Fruit fly (Drosophila melanogaster) whole organism, embryonic: ENCODE measurements around the gene IntS9.

Experiments used
- Bgb ChIP-seq: fragments of 200-800 bp; sonication (Bioruptor generic); IDR thresholded peaks from 2 replicates; pipeline ENCODE4 v1.3.6; 2022; ENCODE audit warnings: missing biosample characterization, missing genetic modification characterization; ENCODE audit not compliant: partially characterized antibody
- C15 ChIP-seq: fragments of 200-800 bp; sonication (Bioruptor generic); IDR thresholded peaks from 3 replicates; pipeline ENCODE4 v1.3.6; 2022; ENCODE audit warnings: missing biosample characterization, missing genetic modification characterization
- CG10959 ChIP-seq: fragments of 200-800 bp; sonication (Bioruptor generic); IDR thresholded peaks from 2 replicates; pipeline ENCODE4 v1.3.6; 2022; ENCODE audit warnings: missing biosample characterization, missing genetic modification characterization
- CG11696 ChIP-seq: fragments of 200-800 bp; sonication (Bioruptor generic); IDR thresholded peaks from 2 replicates; pipeline ENCODE4 v1.3.6; 2022; ENCODE audit warnings: missing biosample characterization, missing genetic modification characterization
- CG12236 ChIP-seq: fragments of 200-800 bp; sonication (Bioruptor generic); optimal IDR thresholded peaks from 2 replicates; lab custom pipeline; 2016; ENCODE audit warnings: missing biosample characterization, missing genetic modification characterization
- CG17186 ChIP-seq: fragments of 200-800 bp; sonication (Bioruptor generic); optimal IDR thresholded peaks from 3 replicates; lab custom pipeline; 2017; ENCODE audit warnings: missing biosample characterization, missing genetic modification reagents, missing genetic modification characterization
- CG2129 ChIP-seq: fragments of 200-800 bp; sonication (Bioruptor generic); IDR thresholded peaks from 2 replicates; pipeline ENCODE4 v1.3.6; 2022; ENCODE audit warnings: missing biosample characterization, missing genetic modification characterization; ENCODE audit not compliant: partially characterized antibody
- CG2875 ChIP-seq: fragments of 200-800 bp; sonication (Bioruptor generic); optimal IDR thresholded peaks from 2 replicates; lab custom pipeline; 2017; ENCODE audit warnings: missing biosample characterization, mild to moderate bottlenecking, missing genetic modification characterization, missing genetic modification reagents
- CG3065 ChIP-seq: fragments of 200-800 bp; sonication (Bioruptor generic); optimal IDR thresholded peaks from 2 replicates; lab custom pipeline; 2016; ENCODE audit warnings: missing biosample characterization, missing genetic modification characterization
- CG31224 ChIP-seq: fragments of 200-800 bp; sonication (Bioruptor generic); IDR thresholded peaks from 2 replicates; pipeline ENCODE4 v1.3.6; 2022; ENCODE audit warnings: missing biosample characterization, missing genetic modification characterization
- CG32772 ChIP-seq: fragments of 200-800 bp; sonication (Bioruptor generic); IDR thresholded peaks from 2 replicates; pipeline ENCODE4 v1.3.6; 2022; ENCODE audit warnings: missing biosample characterization, missing genetic modification characterization
- CG34224 ChIP-seq: fragments of 200-800 bp; sonication (Bioruptor generic); IDR thresholded peaks from 3 replicates; pipeline ENCODE4 v1.3.6; 2022; ENCODE audit warnings: missing biosample characterization, missing genetic modification characterization; ENCODE audit not compliant: partially characterized antibody
- CG6254 ChIP-seq: fragments of 200-800 bp; sonication (Bioruptor generic); optimal IDR thresholded peaks from 3 replicates; lab custom pipeline; 2017; ENCODE audit warnings: mild to moderate bottlenecking, missing biosample characterization, missing genetic modification reagents, missing genetic modification characterization
- CG6765 ChIP-seq: fragments of 200-800 bp; sonication (Bioruptor generic); optimal IDR thresholded peaks from 3 replicates; lab custom pipeline; 2017; ENCODE audit warnings: missing biosample characterization, mild to moderate bottlenecking, missing genetic modification characterization
- CG6791 ChIP-seq: fragments of 200-800 bp; sonication (Bioruptor generic); IDR thresholded peaks from 3 replicates; pipeline ENCODE4 v1.3.6; 2022; ENCODE audit warnings: missing biosample characterization, missing genetic modification characterization; ENCODE audit not compliant: partially characterized antibody
- CG7357 ChIP-seq: fragments of 200-800 bp; sonication (Bioruptor generic); IDR thresholded peaks from 3 replicates; pipeline ENCODE4 v1.3.6; 2022; ENCODE audit warnings: missing biosample characterization, missing genetic modification characterization
- CG8089 ChIP-seq: fragments of 200-800 bp; sonication (Bioruptor generic); optimal IDR thresholded peaks from 3 replicates; lab custom pipeline; 2016; ENCODE audit warnings: missing biosample characterization, missing genetic modification characterization
- CG8281 ChIP-seq: fragments of 200-800 bp; sonication (Bioruptor generic); optimal IDR thresholded peaks from 2 replicates; lab custom pipeline; 2018; ENCODE audit warnings: missing biosample characterization, mild to moderate bottlenecking, missing genetic modification characterization, moderate library complexity
- CG8290 ChIP-seq, 3 experiments: fragments of 200-800 bp; sonication (Bioruptor generic); optimal IDR thresholded peaks; 2 replicates each; lab custom pipeline; 2016 to 2019; ENCODE audit warnings: missing biosample characterization in 3 of 3, missing genetic modification characterization in 3 of 3, mild to moderate bottlenecking in 2 of 3, moderate library complexity in 1 of 3
- CG8944 ChIP-seq: fragments of 200-800 bp; sonication (Bioruptor generic); optimal IDR thresholded peaks from 3 replicates; lab custom pipeline; 2016; ENCODE audit warnings: missing biosample characterization, missing genetic modification characterization
- Camta ChIP-seq: fragments of 200-800 bp; sonication (Bioruptor generic); optimal IDR thresholded peaks from 2 replicates; lab custom pipeline; 2016; ENCODE audit warnings: missing biosample characterization, missing genetic modification characterization
- Eip74EF ChIP-seq, 2 experiments: fragments of 200-800 bp in 1 of 2; fragments of >200 bp in 1 of 2; sonication (Bioruptor generic) in 1 of 2; optimal IDR thresholded peaks; 2 replicates each; lab custom pipeline; 2017 to 2019; ENCODE audit warnings: missing biosample characterization in 2 of 2, missing genetic modification characterization in 2 of 2, mild to moderate bottlenecking in 1 of 2, moderate library complexity in 1 of 2
- Ets65A ChIP-seq: fragments of 200-800 bp; sonication (Bioruptor generic); peaks from one replicate; lab custom pipeline; 2016; ENCODE audit warnings: missing biosample characterization, missing genetic modification characterization
- Gug ChIP-seq: fragments of 200-800 bp; sonication (Bioruptor generic); IDR thresholded peaks from 4 replicates; pipeline ENCODE4 v1.3.6; 2022; ENCODE audit warnings: missing biosample characterization, missing genetic modification characterization
- HLH4C ChIP-seq: fragments of 200-800 bp; sonication (Bioruptor generic); IDR thresholded peaks from 3 replicates; pipeline ENCODE4 v1.3.6; 2022; ENCODE audit warnings: missing biosample characterization, missing genetic modification characterization; ENCODE audit not compliant: partially characterized antibody
- HLH54F ChIP-seq: fragments of 200-800 bp; sonication (Bioruptor generic); optimal IDR thresholded peaks from 3 replicates; lab custom pipeline; 2016; ENCODE audit warnings: missing biosample characterization, missing genetic modification characterization
- Hsf ChIP-seq: fragments of 200-800 bp; sonication (Bioruptor generic); optimal IDR thresholded peaks from 3 replicates; lab custom pipeline; 2016; ENCODE audit warnings: missing biosample characterization, missing genetic modification characterization
- Max ChIP-seq: fragments of 200-800 bp; sonication (Bioruptor generic); optimal IDR thresholded peaks from 2 replicates; lab custom pipeline; 2016; ENCODE audit warnings: missing biosample characterization, mild to moderate bottlenecking, missing genetic modification characterization
- Mrtf ChIP-seq: fragments of 200-800 bp; sonication (Bioruptor generic); IDR thresholded peaks from 3 replicates; pipeline ENCODE4 v1.3.6; 2022; ENCODE audit warnings: missing biosample characterization, missing genetic modification characterization
- NC2β ChIP-seq: fragments of 200-800 bp; sonication (Bioruptor generic); optimal IDR thresholded peaks from 2 replicates; lab custom pipeline; 2016; ENCODE audit warnings: missing biosample characterization, missing genetic modification characterization
- NFAT ChIP-seq: fragments of 200-800 bp; sonication (Bioruptor generic); IDR thresholded peaks from 2 replicates; pipeline ENCODE4 v1.3.6; 2022; ENCODE audit warnings: missing biosample characterization, missing genetic modification characterization
- Optix ChIP-seq: fragments of 200-800 bp; sonication (Bioruptor generic); IDR thresholded peaks from 3 replicates; pipeline ENCODE4 v1.3.6; 2022; ENCODE audit warnings: missing biosample characterization, missing genetic modification characterization
- Spps ChIP-seq: fragments of 200-800 bp; sonication (Bioruptor generic); optimal IDR thresholded peaks from 2 replicates; lab custom pipeline; 2018; ENCODE audit warnings: missing biosample characterization, mild to moderate bottlenecking, missing genetic modification characterization
- Sry-β ChIP-seq: fragments of 200-800 bp; sonication (Bioruptor generic); optimal IDR thresholded peaks from 2 replicates; lab custom pipeline; 2018; ENCODE audit warnings: missing biosample characterization, mild to moderate bottlenecking, missing genetic modification characterization, moderate library complexity
- en ChIP-seq: fragments of 200-800 bp; sonication (Bioruptor generic); optimal IDR thresholded peaks from 2 replicates; lab custom pipeline; 2016; ENCODE audit warnings: missing biosample characterization, missing genetic modification characterization
- fru ChIP-seq: fragments of >200 bp; optimal IDR thresholded peaks from 2 replicates; lab custom pipeline; 2017
- gfzf ChIP-seq: fragments of 200-800 bp; sonication (Bioruptor generic); optimal IDR thresholded peaks from 2 replicates; lab custom pipeline; 2016; ENCODE audit warnings: missing biosample characterization, mild to moderate bottlenecking, missing genetic modification characterization, moderate library complexity
- grn ChIP-seq: fragments of 200-800 bp; sonication (Bioruptor generic); optimal IDR thresholded peaks from 3 replicates; lab custom pipeline; 2017; ENCODE audit warnings: missing biosample characterization, missing genetic modification characterization
- hth ChIP-seq: fragments of >200 bp; optimal IDR thresholded peaks from 2 replicates; lab custom pipeline; 2017; ENCODE audit warnings: inconsistent platforms
- ind ChIP-seq: fragments of 200-800 bp; sonication (Bioruptor generic); optimal IDR thresholded peaks from 3 replicates; lab custom pipeline; 2016; ENCODE audit warnings: missing biosample characterization, missing genetic modification characterization
- nerfin-2 ChIP-seq: fragments of 200-800 bp; sonication (Bioruptor generic); IDR thresholded peaks from 2 replicates; pipeline ENCODE4 v1.3.6; 2022; ENCODE audit warnings: missing biosample characterization, missing genetic modification characterization; ENCODE audit not compliant: partially characterized antibody
- pho ChIP-seq: fragments of 200-800 bp; sonication (Bioruptor generic); optimal IDR thresholded peaks from 2 replicates; lab custom pipeline; 2016; ENCODE audit warnings: missing biosample characterization, missing genetic modification characterization
- pnt ChIP-seq: fragments of 200-800 bp; sonication (Bioruptor generic); optimal IDR thresholded peaks from 3 replicates; lab custom pipeline; 2016; ENCODE audit warnings: missing biosample characterization, missing genetic modification characterization
- row ChIP-seq: fragments of 200-800 bp; sonication (Bioruptor generic); IDR thresholded peaks from 3 replicates; pipeline ENCODE4 v1.3.6; 2022; ENCODE audit warnings: missing biosample characterization, missing genetic modification characterization
- shn ChIP-seq: fragments of 200-800 bp; sonication (Bioruptor generic); optimal IDR thresholded peaks from 3 replicates; lab custom pipeline; 2016; ENCODE audit warnings: missing biosample characterization, missing genetic modification characterization
- slou ChIP-seq: fragments of 200-800 bp; sonication (Bioruptor generic); optimal IDR thresholded peaks from 3 replicates; lab custom pipeline; 2016; ENCODE audit warnings: missing biosample characterization, missing genetic modification characterization
- slp2 ChIP-seq: fragments of 200-800 bp; sonication (Bioruptor generic); optimal IDR thresholded peaks from 2 replicates; lab custom pipeline; 2016; ENCODE audit warnings: missing biosample characterization, missing genetic modification characterization
- ssp ChIP-seq: fragments of 200-800 bp; sonication (Bioruptor generic); IDR thresholded peaks from 2 replicates; pipeline ENCODE4 v1.3.6; 2022; ENCODE audit warnings: missing biosample characterization, missing genetic modification characterization
- tap ChIP-seq: fragments of 200-800 bp; optimal IDR thresholded peaks from 3 replicates; lab custom pipeline; 2019; ENCODE audit warnings: missing biosample characterization, mild to moderate bottlenecking, missing genetic modification characterization, moderate library complexity
- tna ChIP-seq: fragments of 200-800 bp; sonication (Bioruptor generic); IDR thresholded peaks from 2 replicates; pipeline ENCODE4 v1.3.6; 2022; ENCODE audit warnings: missing biosample characterization, missing genetic modification characterization; ENCODE audit not compliant: partially characterized antibody
- vvl ChIP-seq: fragments of 200-800 bp; sonication (Bioruptor generic); IDR thresholded peaks from 2 replicates; pipeline ENCODE4 v1.3.6; 2022; ENCODE audit warnings: missing biosample characterization, missing genetic modification characterization
- z ChIP-seq: fragments of 200-800 bp; sonication (Bioruptor generic); IDR thresholded peaks from 3 replicates; pipeline ENCODE4 v1.3.6; 2022; ENCODE audit warnings: missing biosample characterization, missing genetic modification characterization

The IntS9 gene

DNA sequence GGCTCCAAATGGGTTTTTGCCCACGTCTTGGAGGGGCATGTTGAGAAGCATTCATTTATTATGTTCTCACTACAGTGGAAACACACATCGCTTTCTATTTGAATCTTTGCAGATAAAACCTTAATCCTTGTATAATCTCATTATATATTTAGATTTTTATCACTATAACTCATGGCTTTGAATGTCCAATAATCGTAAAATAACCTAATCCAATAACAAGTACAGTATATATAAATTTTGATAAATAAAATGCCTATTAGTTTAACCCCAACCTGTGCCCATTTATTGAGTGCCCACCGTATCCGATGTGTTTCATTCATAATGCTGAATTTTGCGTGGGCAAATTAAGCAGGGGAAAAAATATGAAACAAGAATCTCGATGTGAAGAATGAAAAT lies 41.1 kb upstream of the IntS9 start (continued):
- no peak for TF ChIP-seq Bgb (GFP tag; lab: Robert Waterston, UW)
- no peak for TF ChIP-seq Optix (GFP tag; lab: Robert Waterston, UW)
- no peak for TF ChIP-seq Mrtf (GFP tag; lab: Robert Waterston, UW)
- no peak for TF ChIP-seq z (GFP tag; lab: Robert Waterston, UW)
- peak; percentile 33 for TF ChIP-seq CG6765
- TF ChIP-seq Max (GFP tag; lab: Kevin White, UChicago), result no peak
- no peak for TF ChIP-seq NC2β (GFP tag; lab: Kevin White, UChicago)
- peak; percentile 23 for TF ChIP-seq Hsf (GFP tag; lab: Kevin White, UChicago)
- no peak for TF ChIP-seq Sry-β (GFP tag; lab: Kevin White, UChicago)
- TF ChIP-seq slou, result no peak
- no peak for TF ChIP-seq CG34224 (GFP tag; lab: Robert Waterston, UW)
- TF ChIP-seq HLH54F (GFP tag; lab: Kevin White, UChicago), result no peak
- TF ChIP-seq NFAT, result peak; percentile 52; the same call in 1 of the 2 replicates
- no peak for TF ChIP-seq CG8290 (GFP tag; optimal IDR thresholded peaks at IDR 0.05; lab: Kevin White, UChicago)
- no peak for TF ChIP-seq CG8290 (tag; optimal IDR thresholded peaks at IDR 0.05; lab: Kevin White, UChicago)
- no peak for TF ChIP-seq tna (GFP tag; lab: Robert Waterston, UW)
- TF ChIP-seq nerfin-2, result no peak
- no peak for TF ChIP-seq Camta
- peak; percentile 54 for TF ChIP-seq ind (GFP tag; lab: Kevin White, UChicago)
- TF ChIP-seq en (GFP tag; lab: Kevin White, UChicago), result no peak
- no peak for TF ChIP-seq C15 (GFP tag; lab: Robert Waterston, UW)
- TF ChIP-seq pnt (GFP tag; lab: Kevin White, UChicago), result no peak
- TF ChIP-seq CG11696, result no peak
- peak; percentile 79 for TF ChIP-seq row
- 0 out of 3 replicates have a peak, but pooled peaks have one; percentile 17 for TF ChIP-seq CG7357 (GFP tag; lab: Robert Waterston, UW)
- TF ChIP-seq pho (GFP tag; lab: Kevin White, UChicago), result peak; percentile 5
- no peak for TF ChIP-seq grn (GFP tag; lab: Kevin White, UChicago)
- no peak for TF ChIP-seq CG17186
- TF ChIP-seq CG12236 (GFP tag; lab: Kevin White, UChicago), result no peak
- TF ChIP-seq vvl (GFP tag; lab: Robert Waterston, UW), result no peak
- TF ChIP-seq tap (tag; lab: Kevin White, UChicago), result no peak
- TF ChIP-seq gfzf (GFP tag; lab: Kevin White, UChicago), result no peak
- TF ChIP-seq Ets65A (GFP tag; lab: Kevin White, UChicago), result peak; percentile 83
- TF ChIP-seq CG6791 (GFP tag; lab: Robert Waterston, UW), result no peak
- TF ChIP-seq CG2875 (GFP tag; lab: Kevin White, UChicago), result no peak
- no peak for TF ChIP-seq HLH4C
- no peak for TF ChIP-seq Spps (tag; lab: Kevin White, UChicago)
- TF ChIP-seq CG8944 (GFP tag; lab: Kevin White, UChicago), result no peak
- no peak for TF ChIP-seq CG10959 (GFP tag; lab: Robert Waterston, UW)
- TF ChIP-seq CG3065 (GFP tag; lab: Kevin White, UChicago), result no peak
- TF ChIP-seq Gug (GFP tag; lab: Robert Waterston, UW), result 0 out of 4 replicates have a peak, but pooled peaks have one; percentile 13
- TF ChIP-seq fru (lab: Kevin White, UChicago), result no peak
- TF ChIP-seq slp2 (GFP tag; lab: Kevin White, UChicago), result no peak
- no peak for TF ChIP-seq CG2129 (GFP tag; lab: Robert Waterston, UW)
- TF ChIP-seq hth (lab: Kevin White, UChicago), result no peak
- no peak for TF ChIP-seq CG6254 (GFP tag; lab: Kevin White, UChicago)
- no peak for TF ChIP-seq CG31224 (GFP tag; lab: Robert Waterston, UW)
- TF ChIP-seq ssp, result no peak
- no peak for TF ChIP-seq CG32772 (GFP tag; lab: Robert Waterston, UW)
- no peak for TF ChIP-seq Eip74EF (GFP tag; optimal IDR thresholded peaks at IDR 0.05; lab: Kevin White, UChicago)
- TF ChIP-seq CG8089 (GFP tag; lab: Kevin White, UChicago), result no peak
- TF ChIP-seq CG8281 (tag; lab: Kevin White, UChicago), result peak; percentile 18
- TF ChIP-seq shn (GFP tag; lab: Kevin White, UChicago), result no peak
